Fruit fly (Drosophila melanogaster) whole organism: Measurements from ENCODE around the gene CG5290.

Source experiments
- CG8478 ChIP-seq: fragments of >200 bp; optimal IDR thresholded peaks from 2 replicates; lab custom pipeline; 2018; ENCODE audit warnings: inconsistent platforms
- pan ChIP-seq: fragments of >200 bp; optimal IDR thresholded peaks from 2 replicates; lab custom pipeline; 2017
- psq ChIP-seq: fragments of >200 bp; optimal IDR thresholded peaks from 2 replicates; lab custom pipeline; 2017

DNA sequence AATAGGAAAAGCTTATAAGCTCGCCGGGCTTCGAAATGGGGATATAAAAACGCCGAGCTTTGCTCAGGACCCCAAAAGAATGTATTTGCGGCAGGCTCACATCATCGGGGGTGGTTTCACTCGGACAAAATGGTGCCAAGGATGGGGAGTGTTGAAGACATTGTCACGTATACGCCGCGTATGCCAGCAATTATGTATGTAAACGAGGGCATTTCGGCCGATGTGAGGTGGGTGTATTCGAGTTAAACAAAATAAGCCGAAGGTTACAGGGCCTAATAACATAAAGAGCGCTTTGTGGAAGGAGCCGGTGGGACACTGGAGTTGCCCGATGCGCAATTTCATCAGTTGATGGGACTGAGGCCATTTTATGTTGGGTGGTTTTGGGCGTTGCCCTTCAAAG is 28.6 kb upstream of the CG5290 start:
- no peak for TF ChIP-seq CG8478 (lab: Kevin White, UChicago)
- TF ChIP-seq psq (lab: Kevin White, UChicago), result no peak
- TF ChIP-seq pan (lab: Kevin White, UChicago), result no peak
